Fruit fly (Drosophila melanogaster): ENCODE data around the gene Polr2C.

Gene Polr2C

DNA sequence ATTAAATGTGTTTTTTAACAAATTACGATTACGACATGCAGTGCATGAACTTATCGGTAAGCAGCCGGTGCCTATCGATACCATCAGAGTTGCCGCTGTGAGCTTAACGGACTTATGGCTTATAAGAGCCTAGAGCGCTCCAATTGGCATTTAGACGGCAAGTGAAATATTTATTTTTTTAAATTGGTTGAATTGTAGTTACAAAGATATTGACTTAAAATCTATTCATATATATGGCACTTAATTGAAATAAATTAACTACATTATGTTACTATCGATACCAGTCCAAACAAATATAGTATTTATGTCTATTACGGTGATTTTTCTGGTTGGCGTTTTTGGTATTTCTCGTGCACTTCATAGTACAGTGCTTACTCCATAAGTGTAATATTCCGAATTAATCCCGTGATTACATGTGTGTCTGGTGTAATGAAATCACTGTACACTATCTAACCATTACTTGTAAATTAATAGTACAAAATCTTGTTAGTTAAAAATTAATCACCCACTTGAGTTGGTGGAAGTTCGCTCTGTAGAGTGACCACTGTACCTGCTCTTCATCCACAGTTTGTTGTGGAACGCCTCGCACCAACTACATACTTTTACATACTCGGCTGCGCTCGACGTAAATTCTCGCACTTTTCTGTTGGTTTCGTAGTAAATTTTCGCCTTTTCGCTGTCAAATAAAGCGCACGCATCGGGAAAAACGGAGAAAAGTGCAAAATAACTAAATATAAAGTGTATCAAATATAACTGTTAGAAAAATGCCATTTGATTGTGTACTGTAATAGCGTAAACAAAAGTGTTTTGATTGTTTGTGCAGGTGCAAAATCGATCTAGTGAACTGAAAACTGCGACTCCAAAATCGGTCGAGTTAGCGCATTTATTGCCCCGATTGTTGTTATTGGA, 2.1 kb downstream of the Polr2C start, which contains the start of the genes mRpS23 and CenG1A (continued):
- TF ChIP-seq CG8359 (GFP tag; optimal IDR thresholded peaks at IDR 0.05; ENCODE audit: borderline replicate concordance) = peak; percentile 97
- peak; percentile 100 for TF ChIP-seq CG4854 (GFP tag; optimal IDR thresholded peaks at IDR 0.05)
- TF ChIP-seq caup (GFP tag; optimal IDR thresholded peaks at IDR 0.05; ENCODE audit: severe bottlenecking) = peak; percentile 100
- peak; percentile 100 for TF ChIP-seq CG6175 (GFP tag; IDR thresholded peaks at IDR 0.05)
- peak; percentile 100 for TF ChIP-seq CG3281 (GFP tag; optimal IDR thresholded peaks at IDR 0.05)
- TF ChIP-seq CG7963 (GFP tag; IDR thresholded peaks at IDR 0.05; ENCODE audit: partially characterized antibody) = peak; percentile 74; the same call in 2 of the 3 replicates
- peak; percentile 100 for TF ChIP-seq Chrac-16 (GFP tag; optimal IDR thresholded peaks at IDR 0.05)
- TF ChIP-seq Hr39 (optimal IDR thresholded peaks at IDR 0.05) = no peak
- no peak for TF ChIP-seq tio (GFP tag; optimal IDR thresholded peaks at IDR 0.05)
- TF ChIP-seq CG4282 (GFP tag; optimal IDR thresholded peaks at IDR 0.05) = peak; percentile 99
- no peak for TF ChIP-seq sc (optimal IDR thresholded peaks at IDR 0.05)
- TF ChIP-seq sc (GFP tag; optimal IDR thresholded peaks at IDR 0.05) = peak; percentile 99
- TF ChIP-seq ap (GFP tag; IDR thresholded peaks at IDR 0.05) = peak; percentile 100
- peak; percentile 100 for TF ChIP-seq CG12071 (GFP tag; optimal IDR thresholded peaks at IDR 0.05)
- peak; percentile 100 for TF ChIP-seq al (GFP tag; IDR thresholded peaks at IDR 0.05)
- TF ChIP-seq hth (optimal IDR thresholded peaks at IDR 0.05) = no peak
- TF ChIP-seq ara (GFP tag; IDR thresholded peaks at IDR 0.05) = peak; percentile 100
- TF ChIP-seq so (GFP tag; IDR thresholded peaks at IDR 0.05) = peak; percentile 100
- peak; percentile 99 for TF ChIP-seq CG12155 (GFP tag; optimal IDR thresholded peaks at IDR 0.05)
- peak; percentile 100 for TF ChIP-seq sim (GFP tag; IDR thresholded peaks at IDR 0.05)
- peak; percentile 100 for TF ChIP-seq CG6854 (GFP tag; optimal IDR thresholded peaks at IDR 0.05)
- peak; percentile 99 for TF ChIP-seq CG1603 (tag; optimal IDR thresholded peaks at IDR 0.05)
- peak; percentile 100 for TF ChIP-seq Atf3 (GFP tag; optimal IDR thresholded peaks at IDR 0.05)
- TF ChIP-seq pfk (GFP tag; optimal IDR thresholded peaks at IDR 0.05) = peak; percentile 81
- peak; percentile 99 for TF ChIP-seq Ravus (GFP tag; IDR thresholded peaks at IDR 0.05)
- TF ChIP-seq tap (tag; optimal IDR thresholded peaks at IDR 0.05) = peak; percentile 100
- peak; percentile 99 for TF ChIP-seq Abd-B (GFP tag; optimal IDR thresholded peaks at IDR 0.05)
- TF ChIP-seq Sin3A (optimal IDR thresholded peaks at IDR 0.05) = peak; percentile 55
- TF ChIP-seq toy (GFP tag; IDR thresholded peaks at IDR 0.05) = peak; percentile 99
- peak; percentile 85 for TF ChIP-seq HLH4C (GFP tag; IDR thresholded peaks at IDR 0.05; ENCODE audit: partially characterized antibody)
- TF ChIP-seq CG3726 (GFP tag; IDR thresholded peaks at IDR 0.05) = peak; percentile 100
- 0 out of 4 replicates have a peak, but pooled peaks have one; percentile 36 for TF ChIP-seq chinmo (GFP tag; IDR thresholded peaks at IDR 0.05; ENCODE audit: partially characterized antibody)
- peak; percentile 100 for TF ChIP-seq sob (GFP tag; IDR thresholded peaks at IDR 0.05)
- peak; percentile 80 for TF ChIP-seq pros (GFP tag; optimal IDR thresholded peaks at IDR 0.05)
- TF ChIP-seq bcd (GFP tag; optimal IDR thresholded peaks at IDR 0.05) = peak; percentile 100
- peak; percentile 98 for TF ChIP-seq CG6254 (GFP tag; optimal IDR thresholded peaks at IDR 0.05)
- peak; percentile 100 for TF ChIP-seq HLH3B (GFP tag; IDR thresholded peaks at IDR 0.05)
- TF ChIP-seq nerfin-1 (tag; optimal IDR thresholded peaks at IDR 0.05) = peak; percentile 100
- peak; percentile 100 for TF ChIP-seq org-1 (GFP tag; optimal IDR thresholded peaks at IDR 0.05)
- TF ChIP-seq Lhr (GFP tag; optimal IDR thresholded peaks at IDR 0.05) = peak; percentile 99
- peak; percentile 99 for TF ChIP-seq CG9727 (GFP tag; optimal IDR thresholded peaks at IDR 0.05)
- peak; percentile 100 for TF ChIP-seq CG13424 (tag; optimal IDR thresholded peaks at IDR 0.05)
- peak; percentile 99 for TF ChIP-seq emc (GFP tag; optimal IDR thresholded peaks at IDR 0.05)
- TF ChIP-seq H2.0 (GFP tag; IDR thresholded peaks at IDR 0.05) = peak; percentile 100
- TF ChIP-seq Deaf1 (tag; optimal IDR thresholded peaks at IDR 0.05) = peak; percentile 91
- peak; percentile 100 for TF ChIP-seq CG1233 (GFP tag; optimal IDR thresholded peaks at IDR 0.05)
- TF ChIP-seq croc (GFP tag; conservative IDR thresholded peaks at IDR 0.05) = peak; percentile 100
- peak; percentile 100 for TF ChIP-seq Ptx1 (GFP tag; IDR thresholded peaks at IDR 0.05)
- TF ChIP-seq Fer2 (tag; optimal IDR thresholded peaks at IDR 0.05) = peak; percentile 99

All from whole organism, embryonic.